Fruit fly (Drosophila melanogaster) whole organism, embryonic: Measurements from ENCODE around the gene CG12194.

Experiments
- Atf-2 ChIP-seq: fragments of 200-800 bp; sonication (Bioruptor generic); optimal IDR thresholded peaks from 2 replicates; lab custom pipeline; 2016; ENCODE audit warnings: missing biosample characterization, missing genetic modification characterization
- CG10147 ChIP-seq: fragments of 200-800 bp; sonication (Bioruptor generic); optimal IDR thresholded peaks from 2 replicates; lab custom pipeline; 2019; ENCODE audit warnings: missing biosample characterization, mild to moderate bottlenecking, missing genetic modification characterization, moderate library complexity
- CG10209 ChIP-seq: fragments of 200-800 bp; sonication (Bioruptor generic); optimal IDR thresholded peaks from 3 replicates; lab custom pipeline; 2017; ENCODE audit warnings: missing biosample characterization, mild to moderate bottlenecking, missing genetic modification characterization, missing genetic modification reagents
- CG10543 ChIP-seq: fragments of 200-800 bp; sonication (Bioruptor generic); optimal IDR thresholded peaks from 3 replicates; lab custom pipeline; 2017; ENCODE audit warnings: missing biosample characterization, mild to moderate bottlenecking, missing genetic modification characterization, moderate library complexity
- CG11456 ChIP-seq: fragments of 200-800 bp; sonication (Bioruptor generic); IDR thresholded peaks from 3 replicates; pipeline ENCODE4 v1.3.6; 2022; ENCODE audit warnings: missing biosample characterization, missing genetic modification characterization
- CG15011 ChIP-seq: fragments of 200-800 bp; sonication (Bioruptor generic); optimal IDR thresholded peaks from 3 replicates; lab custom pipeline; 2018; ENCODE audit warnings: missing biosample characterization, mild to moderate bottlenecking, missing genetic modification characterization
- CG15514 ChIP-seq: fragments of 200-800 bp; sonication (Bioruptor generic); optimal IDR thresholded peaks from 3 replicates; lab custom pipeline; 2017; ENCODE audit warnings: missing biosample characterization, missing genetic modification characterization, mild to moderate bottlenecking, moderate library complexity, missing genetic modification reagents
- CG1603 ChIP-seq: fragments of 200-800 bp; sonication (Bioruptor generic); optimal IDR thresholded peaks from 2 replicates; lab custom pipeline; 2019; ENCODE audit warnings: missing biosample characterization, mild to moderate bottlenecking, missing genetic modification characterization, moderate library complexity
- CG17802 ChIP-seq: fragments of 200-800 bp; sonication (Bioruptor generic); optimal IDR thresholded peaks from 2 replicates; lab custom pipeline; 2018; ENCODE audit warnings: missing biosample characterization, mild to moderate bottlenecking, missing genetic modification characterization, moderate library complexity
- CG17912 ChIP-seq: fragments of 200-800 bp; sonication (Bioruptor generic); optimal IDR thresholded peaks from 2 replicates; lab custom pipeline; 2018; ENCODE audit warnings: missing biosample characterization, mild to moderate bottlenecking, missing genetic modification characterization
- CG2678 ChIP-seq: fragments of 200-800 bp; sonication (Bioruptor generic); optimal IDR thresholded peaks from 3 replicates; lab custom pipeline; 2019; ENCODE audit warnings: missing biosample characterization, mild to moderate bottlenecking, missing genetic modification characterization, moderate library complexity
- CG31224 ChIP-seq: fragments of 200-800 bp; sonication (Bioruptor generic); IDR thresholded peaks from 2 replicates; pipeline ENCODE4 v1.3.6; 2022; ENCODE audit warnings: missing biosample characterization, missing genetic modification characterization
- CG31365 ChIP-seq: fragments of 200-800 bp; sonication (Bioruptor generic); optimal IDR thresholded peaks from 2 replicates; lab custom pipeline; 2018; ENCODE audit warnings: missing biosample characterization, mild to moderate bottlenecking, missing genetic modification characterization
- CG32772 ChIP-seq: fragments of 200-800 bp; sonication (Bioruptor generic); IDR thresholded peaks from 2 replicates; pipeline ENCODE4 v1.3.6; 2022; ENCODE audit warnings: missing biosample characterization, missing genetic modification characterization
- CG4424 ChIP-seq: fragments of 200-800 bp; sonication (Bioruptor generic); optimal IDR thresholded peaks from 3 replicates; lab custom pipeline; 2016; ENCODE audit warnings: missing biosample characterization, missing genetic modification characterization
- CG4707 ChIP-seq: fragments of 200-800 bp; sonication (Bioruptor generic); optimal IDR thresholded peaks from 2 replicates; lab custom pipeline; 2018; ENCODE audit warnings: missing biosample characterization, mild to moderate bottlenecking, missing genetic modification characterization, moderate library complexity
- CG6765 ChIP-seq: fragments of 200-800 bp; sonication (Bioruptor generic); optimal IDR thresholded peaks from 3 replicates; lab custom pipeline; 2017; ENCODE audit warnings: missing biosample characterization, mild to moderate bottlenecking, missing genetic modification characterization
- Dbx ChIP-seq: fragments of 200-800 bp; sonication (Bioruptor generic); IDR thresholded peaks from 3 replicates; pipeline ENCODE4 v1.3.6; 2022; ENCODE audit warnings: missing biosample characterization, missing genetic modification characterization
- Ets65A ChIP-seq: fragments of 200-800 bp; sonication (Bioruptor generic); peaks from one replicate; lab custom pipeline; 2016; ENCODE audit warnings: missing biosample characterization, missing genetic modification characterization
- Fer1 ChIP-seq: fragments of 200-800 bp; sonication (Bioruptor generic); optimal IDR thresholded peaks from 2 replicates; lab custom pipeline; 2017; ENCODE audit warnings: missing biosample characterization, mild to moderate bottlenecking, missing genetic modification characterization
- Fer3 ChIP-seq: fragments of 200-800 bp; sonication (Bioruptor generic); optimal IDR thresholded peaks from 2 replicates; lab custom pipeline; 2018; ENCODE audit warnings: missing biosample characterization, mild to moderate bottlenecking, missing genetic modification characterization, moderate library complexity
- HHEX ChIP-seq: fragments of 200-800 bp; sonication (Bioruptor generic); optimal IDR thresholded peaks from 3 replicates; lab custom pipeline; 2017; ENCODE audit warnings: missing biosample characterization, mild to moderate bottlenecking, missing genetic modification characterization, missing genetic modification reagents
- Med ChIP-seq: fragments of 200-800 bp; sonication (Bioruptor generic); peaks from one replicate; lab custom pipeline; 2016; ENCODE audit warnings: missing biosample characterization, missing genetic modification characterization, mild to moderate bottlenecking, inconsistent platforms, moderate library complexity
- Nf-YB ChIP-seq: fragments of 200-800 bp; sonication (Bioruptor generic); optimal IDR thresholded peaks from 3 replicates; lab custom pipeline; 2019; ENCODE audit warnings: missing biosample characterization, mild to moderate bottlenecking, missing genetic modification characterization, moderate library complexity
- Opbp ChIP-seq: fragments of 200-800 bp; sonication (Bioruptor generic); IDR thresholded peaks from 3 replicates; pipeline ENCODE4 v1.3.6; 2022; ENCODE audit warnings: missing biosample characterization, missing genetic modification characterization; ENCODE audit not compliant: partially characterized antibody
- Sox102F ChIP-seq: fragments of 200-800 bp; sonication (Bioruptor generic); optimal IDR thresholded peaks from 2 replicates; lab custom pipeline; 2018; ENCODE audit warnings: missing biosample characterization, mild to moderate bottlenecking, missing genetic modification characterization, moderate library complexity
- Taf1 ChIP-seq: fragments of 200-800 bp; sonication (Bioruptor generic); IDR thresholded peaks from 2 replicates; pipeline ENCODE4 v1.3.6; 2022; ENCODE audit warnings: missing biosample characterization, missing genetic modification characterization
- ab ChIP-seq: fragments of 200-800 bp; sonication (Bioruptor generic); optimal IDR thresholded peaks from 2 replicates; lab custom pipeline; 2016; ENCODE audit warnings: missing biosample characterization, missing genetic modification characterization
- ash1 ChIP-seq: fragments of 200-800 bp; sonication (Bioruptor generic); optimal IDR thresholded peaks from 2 replicates; lab custom pipeline; 2018; ENCODE audit warnings: missing biosample characterization, mild to moderate bottlenecking, missing genetic modification characterization
- bigmax ChIP-seq: fragments of 200-800 bp; sonication (Bioruptor generic); optimal IDR thresholded peaks from 2 replicates; lab custom pipeline; 2018; ENCODE audit warnings: missing biosample characterization, mild to moderate bottlenecking, missing genetic modification characterization
- cato ChIP-seq: fragments of 200-800 bp; sonication (Bioruptor generic); optimal IDR thresholded peaks from 2 replicates; lab custom pipeline; 2016; ENCODE audit warnings: missing biosample characterization, missing genetic modification characterization, borderline replicate concordance
- chif ChIP-seq, 2 experiments: fragments of 200-800 bp; sonication (Bioruptor generic); optimal IDR thresholded peaks; 3 replicates each; lab custom pipeline; 2016; ENCODE audit warnings: missing biosample characterization in 2 of 2, missing genetic modification characterization in 2 of 2
- chm ChIP-seq: fragments of 200-800 bp; sonication (Bioruptor generic); IDR thresholded peaks from 2 replicates; pipeline ENCODE4 v1.3.6; 2022; ENCODE audit warnings: missing biosample characterization, missing genetic modification characterization
- ci ChIP-seq: fragments of 200-800 bp; sonication (Bioruptor generic); IDR thresholded peaks from 3 replicates; pipeline ENCODE4 v1.3.6; 2022; ENCODE audit warnings: missing biosample characterization, missing genetic modification characterization
- crp ChIP-seq, 2 experiments: fragments of 200-800 bp; sonication (Bioruptor generic); optimal IDR thresholded peaks; 2 replicates in 1 of 2; 3 replicates in 1 of 2; lab custom pipeline; 2017; ENCODE audit warnings: missing biosample characterization in 2 of 2, missing genetic modification characterization in 2 of 2, mild to moderate bottlenecking in 1 of 2, moderate library complexity in 1 of 2
- dpn ChIP-seq, 2 experiments: fragments of 200-800 bp; sonication (Bioruptor generic); optimal IDR thresholded peaks; 3 replicates each; lab custom pipeline; 2016; ENCODE audit warnings: missing biosample characterization in 2 of 2, missing genetic modification characterization in 2 of 2
- fu2 ChIP-seq: fragments of 200-800 bp; sonication (Bioruptor generic); optimal IDR thresholded peaks from 2 replicates; lab custom pipeline; 2016; ENCODE audit warnings: missing biosample characterization, missing genetic modification characterization
- gfzf ChIP-seq: fragments of 200-800 bp; sonication (Bioruptor generic); optimal IDR thresholded peaks from 2 replicates; lab custom pipeline; 2016; ENCODE audit warnings: missing biosample characterization, mild to moderate bottlenecking, missing genetic modification characterization, moderate library complexity
- grn ChIP-seq: fragments of 200-800 bp; sonication (Bioruptor generic); optimal IDR thresholded peaks from 3 replicates; lab custom pipeline; 2017; ENCODE audit warnings: missing biosample characterization, missing genetic modification characterization
- gsb-n ChIP-seq: fragments of 200-800 bp; sonication (Bioruptor generic); optimal IDR thresholded peaks from 3 replicates; lab custom pipeline; 2018; ENCODE audit warnings: missing biosample characterization, mild to moderate bottlenecking, missing genetic modification characterization
- lov ChIP-seq, 2 experiments: fragments of 200-800 bp in 1 of 2; fragments of >200 bp in 1 of 2; sonication (Bioruptor generic) in 1 of 2; IDR thresholded peaks in 1 of 2; optimal IDR thresholded peaks in 1 of 2; 2 replicates in 1 of 2; 3 replicates in 1 of 2; pipeline versions ENCODE4 v1.3.6 to Lab custom; 2017 to 2022; ENCODE audit warnings: missing biosample characterization in 1 of 2, missing genetic modification characterization in 1 of 2
- mld ChIP-seq: fragments of 200-800 bp; sonication (Bioruptor generic); IDR thresholded peaks from 3 replicates; pipeline ENCODE4 v1.3.6; 2022; ENCODE audit warnings: missing biosample characterization, missing genetic modification characterization; ENCODE audit not compliant: partially characterized antibody
- oc ChIP-seq: fragments of 200-800 bp; sonication (Bioruptor generic); optimal IDR thresholded peaks from 2 replicates; lab custom pipeline; 2018; ENCODE audit warnings: missing biosample characterization, mild to moderate bottlenecking, missing genetic modification characterization, moderate library complexity
- pfk ChIP-seq: fragments of 200-800 bp; sonication (Bioruptor generic); optimal IDR thresholded peaks from 2 replicates; lab custom pipeline; 2018; ENCODE audit warnings: missing biosample characterization, mild to moderate bottlenecking, missing genetic modification characterization, moderate library complexity
- pum ChIP-seq: fragments of 200-800 bp; sonication (Bioruptor generic); optimal IDR thresholded peaks from 2 replicates; lab custom pipeline; 2016; ENCODE audit warnings: missing biosample characterization, missing genetic modification characterization
- salm ChIP-seq: fragments of 200-800 bp; sonication (Bioruptor generic); optimal IDR thresholded peaks from 2 replicates; lab custom pipeline; 2018; ENCODE audit warnings: missing biosample characterization, mild to moderate bottlenecking, missing genetic modification characterization
- so ChIP-seq: fragments of 200-800 bp; sonication (Bioruptor generic); IDR thresholded peaks from 3 replicates; pipeline ENCODE4 v1.3.6; 2022; ENCODE audit warnings: missing biosample characterization, missing genetic modification characterization
- zen2 ChIP-seq: fragments of 200-800 bp; sonication (Bioruptor generic); IDR thresholded peaks from 3 replicates; pipeline ENCODE4 v1.3.6; 2022; ENCODE audit warnings: missing biosample characterization, missing genetic modification characterization; ENCODE audit not compliant: partially characterized antibody

The CG12194 gene

dm6 chr2L:4811491-4812058 lies 26.6 kb upstream of the CG12194 start (continued):
- peak; percentile 23 for TF ChIP-seq CG6765 (GFP tag; lab: Kevin White, UChicago)
- TF ChIP-seq cato (GFP tag; lab: Kevin White, UChicago): no peak
- TF ChIP-seq oc: peak; percentile 24
- TF ChIP-seq pfk (GFP tag; lab: Kevin White, UChicago): peak; percentile 46
- TF ChIP-seq Sox102F (GFP tag; lab: Kevin White, UChicago): no peak
- peak; percentile 78 for TF ChIP-seq ci (GFP tag; lab: Robert Waterston, UW)
- no peak for TF ChIP-seq CG10209 (GFP tag; lab: Kevin White, UChicago)
- peak; percentile 44 for TF ChIP-seq CG31365 (tag; lab: Kevin White, UChicago)
- TF ChIP-seq CG17802: no peak
- peak; percentile 100 for TF ChIP-seq Nf-YB
- TF ChIP-seq Fer1: no peak
- peak; percentile 49 for TF ChIP-seq bigmax (GFP tag; lab: Kevin White, UChicago)
- no peak for TF ChIP-seq Fer3
- peak; percentile 43; the same call in 1 of the 3 replicates for TF ChIP-seq Dbx (GFP tag; lab: Robert Waterston, UW)
- TF ChIP-seq ab (GFP tag; lab: Kevin White, UChicago): no peak
- TF ChIP-seq CG10543 (GFP tag; lab: Kevin White, UChicago): peak; percentile 95
- TF ChIP-seq Opbp (GFP tag; lab: Robert Waterston, UW): peak; percentile 82
- TF ChIP-seq HHEX: no peak
- TF ChIP-seq crp (GFP tag; optimal IDR thresholded peaks at IDR 0.05; lab: Kevin White, UChicago): no peak
- no peak for TF ChIP-seq lov (optimal IDR thresholded peaks at IDR 0.05; lab: Kevin White, UChicago)
- 0 out of 3 replicates have a peak, but pooled peaks have one; percentile 58 for TF ChIP-seq lov (GFP tag; IDR thresholded peaks at IDR 0.05; lab: Robert Waterston, UW)
- TF ChIP-seq grn: peak; percentile 97
- peak; percentile 76 for TF ChIP-seq zen2 (GFP tag; lab: Robert Waterston, UW)
- peak; percentile 100 for TF ChIP-seq CG31224 (GFP tag; lab: Robert Waterston, UW)
- TF ChIP-seq Atf-2 (GFP tag; lab: Kevin White, UChicago): no peak
- no peak for TF ChIP-seq CG2678
- TF ChIP-seq gsb-n: no peak
- TF ChIP-seq chif (GFP tag; optimal IDR thresholded peaks at IDR 0.05; lab: Kevin White, UChicago): no peak
- peak; percentile 2 for TF ChIP-seq CG1603 (tag; lab: Kevin White, UChicago)
- no peak for TF ChIP-seq dpn (GFP tag; optimal IDR thresholded peaks at IDR 0.05; lab: Kevin White, UChicago)
- TF ChIP-seq Ets65A (GFP tag; lab: Kevin White, UChicago): no peak
- TF ChIP-seq CG4707: peak; percentile 17
- TF ChIP-seq mld (GFP tag; lab: Robert Waterston, UW): peak; percentile 55; the same call in 1 of the 3 replicates
- no peak for TF ChIP-seq CG4424 (GFP tag; lab: Kevin White, UChicago)
- TF ChIP-seq CG15514: no peak
- peak; percentile 65; the same call in 2 of the 3 replicates for TF ChIP-seq so (GFP tag; lab: Robert Waterston, UW)
- TF ChIP-seq ash1 (GFP tag; lab: Kevin White, UChicago): no peak
- TF ChIP-seq Med (GFP tag; lab: Kevin White, UChicago): peak; percentile 69
- TF ChIP-seq CG15011: no peak
- no peak for TF ChIP-seq CG11456
- TF ChIP-seq fu2 (GFP tag; lab: Kevin White, UChicago): no peak
- peak; percentile 77 for TF ChIP-seq chm
- TF ChIP-seq salm: no peak
- TF ChIP-seq gfzf (GFP tag; lab: Kevin White, UChicago): no peak
- no peak for TF ChIP-seq pum
- peak; percentile 71; the same call in 1 of the 2 replicates for TF ChIP-seq CG32772 (GFP tag; lab: Robert Waterston, UW)
- TF ChIP-seq CG10147: no peak
- peak; percentile 53 for TF ChIP-seq CG17912 (GFP tag; lab: Kevin White, UChicago)
- no peak for TF ChIP-seq Taf1
